Worm (Caenorhabditis elegans): ENCODE measurements around the gene hpo-36.

Gene hpo-36

ce11 chrV:3739302-3739701 lies at the start of gene hpo-36:
Gene hpo-36, minus strand, starts transcription at chrV:3739402.
- TF ChIP-seq ets-7 (tag; optimal IDR thresholded peaks at IDR 0.05): no peak

ce11 chrV:3788538-3788937 lies 49.3 kb upstream of the hpo-36 start:
- TF ChIP-seq F13C5.2 (tag; optimal IDR thresholded peaks at IDR 0.05): no peak
- TF ChIP-seq aly-1 (tag; optimal IDR thresholded peaks at IDR 0.05): no peak
- TF ChIP-seq scrt-1 (GFP tag; IDR thresholded peaks at IDR 0.05): no peak
- no peak for TF ChIP-seq tbx-37 (GFP tag; conservative IDR thresholded peaks at IDR 0.05)
- no peak for TF ChIP-seq tra-4 (tag; optimal IDR thresholded peaks at IDR 0.05)
- no peak for TF ChIP-seq flt-1 (GFP tag; IDR thresholded peaks at IDR 0.05)
- no peak for TF ChIP-seq ets-7 (tag; optimal IDR thresholded peaks at IDR 0.05)
- no peak for TF ChIP-seq hmbx-1 (tag; optimal IDR thresholded peaks at IDR 0.05)
- no peak for TF ChIP-seq hmg-4 (GFP tag; optimal IDR thresholded peaks at IDR 0.05)

ce11 chrV:3784167-3784734 lies 45.0 kb upstream of the hpo-36 start, which contains the start of gene R08F11.1:
Gene R08F11.1, minus strand, starts transcription at chrV:3784217.
- TF ChIP-seq pes-1 (GFP tag; IDR thresholded peaks at IDR 0.05): no peak
- no peak for TF ChIP-seq ama-1 (optimal IDR thresholded peaks at IDR 0.05)
- no peak for TF ChIP-seq aly-1 (tag; optimal IDR thresholded peaks at IDR 0.05)
- no peak for TF ChIP-seq hmbx-1 (tag; optimal IDR thresholded peaks at IDR 0.05)
- no peak for TF ChIP-seq tbx-37 (GFP tag; conservative IDR thresholded peaks at IDR 0.05)
- TF ChIP-seq F13C5.2 (tag; optimal IDR thresholded peaks at IDR 0.05): no peak
- TF ChIP-seq tra-4 (tag; optimal IDR thresholded peaks at IDR 0.05): no peak
- no peak for TF ChIP-seq flt-1 (GFP tag; IDR thresholded peaks at IDR 0.05)
- no peak for TF ChIP-seq tbx-11 (GFP tag; IDR thresholded peaks at IDR 0.05)

ce11 chrV:3776946-3777345 lies 37.7 kb upstream of the hpo-36 start:
- TF ChIP-seq scrt-1 (GFP tag; IDR thresholded peaks at IDR 0.05) (no peak), tbx-11 (GFP tag; IDR thresholded peaks at IDR 0.05) (no peak), ceh-13 (GFP tag; optimal IDR thresholded peaks at IDR 0.05) (no peak), tbx-37 (GFP tag; conservative IDR thresholded peaks at IDR 0.05) (no peak), F13C5.2 (tag; optimal IDR thresholded peaks at IDR 0.05) (no peak), flt-1 (GFP tag; IDR thresholded peaks at IDR 0.05) (no peak), hmg-4 (GFP tag; optimal IDR thresholded peaks at IDR 0.05) (no peak), hnd-1 (tag; optimal IDR thresholded peaks at IDR 0.05) (no peak), hmbx-1 (tag; optimal IDR thresholded peaks at IDR 0.05) (no peak), ceh-36 (tag; optimal IDR thresholded peaks at IDR 0.05) (no peak)

ce11 chrV:3776086-3776589 lies 36.9 kb upstream of the hpo-36 start, which contains the start of gene cysl-3:
Gene cysl-3, minus strand, starts transcription at chrV:3776136.
- TF ChIP-seq scrt-1 (GFP tag; IDR thresholded peaks at IDR 0.05): no peak
- TF ChIP-seq ets-7 (tag; optimal IDR thresholded peaks at IDR 0.05): no peak
- no peak for TF ChIP-seq tbx-37 (GFP tag; conservative IDR thresholded peaks at IDR 0.05)
- TF ChIP-seq F13C5.2 (tag; optimal IDR thresholded peaks at IDR 0.05): no peak
- no peak for TF ChIP-seq ama-1 (optimal IDR thresholded peaks at IDR 0.05)
- no peak for TF ChIP-seq flt-1 (GFP tag; IDR thresholded peaks at IDR 0.05)
- TF ChIP-seq hmg-4 (GFP tag; optimal IDR thresholded peaks at IDR 0.05): no peak
- TF ChIP-seq hnd-1 (tag; optimal IDR thresholded peaks at IDR 0.05): no peak
- no peak for TF ChIP-seq tbx-11 (GFP tag; IDR thresholded peaks at IDR 0.05)
- TF ChIP-seq ceh-13 (GFP tag; optimal IDR thresholded peaks at IDR 0.05): no peak
- TF ChIP-seq B0310.2 (tag; optimal IDR thresholded peaks at IDR 0.05): no peak
- TF ChIP-seq ceh-36 (tag; optimal IDR thresholded peaks at IDR 0.05): no peak
- TF ChIP-seq tra-4 (tag; optimal IDR thresholded peaks at IDR 0.05): no peak
- no peak for TF ChIP-seq aly-1 (tag; optimal IDR thresholded peaks at IDR 0.05)
- no peak for TF ChIP-seq sea-1 (GFP tag; conservative IDR thresholded peaks at IDR 0.05)

ce11 chrV:3774653-3775052 lies 35.5 kb upstream of the hpo-36 start:
- TF ChIP-seq ets-7 (tag; optimal IDR thresholded peaks at IDR 0.05): no peak
- TF ChIP-seq sea-1 (GFP tag; conservative IDR thresholded peaks at IDR 0.05): no peak
- no peak for TF ChIP-seq tbx-37 (GFP tag; conservative IDR thresholded peaks at IDR 0.05)
- TF ChIP-seq ceh-36 (tag; optimal IDR thresholded peaks at IDR 0.05): no peak
- TF ChIP-seq hnd-1 (tag; optimal IDR thresholded peaks at IDR 0.05): no peak
- no peak for TF ChIP-seq hmg-4 (GFP tag; optimal IDR thresholded peaks at IDR 0.05)

- TF ChIP-seq hnd-1 (tag; optimal IDR thresholded peaks at IDR 0.05) (no peak), ets-7 (tag; optimal IDR thresholded peaks at IDR 0.05) (no peak), tra-4 (tag; optimal IDR thresholded peaks at IDR 0.05) (no peak), sea-1 (GFP tag; conservative IDR thresholded peaks at IDR 0.05) (no peak), hmbx-1 (tag; optimal IDR thresholded peaks at IDR 0.05) (no peak), tbx-11 (GFP tag; IDR thresholded peaks at IDR 0.05) (no peak), flt-1 (GFP tag; IDR thresholded peaks at IDR 0.05) (no peak), ceh-13 (GFP tag; optimal IDR thresholded peaks at IDR 0.05) (no peak), scrt-1 (GFP tag; IDR thresholded peaks at IDR 0.05) (no peak), pes-1 (GFP tag; IDR thresholded peaks at IDR 0.05) (no peak), ceh-36 (tag; optimal IDR thresholded peaks at IDR 0.05) (no peak)
These were observed 34.4 kb upstream of the hpo-36 start for ce11 chrV:3773618-3774017.

- TF ChIP-seq tbx-11 (GFP tag; IDR thresholded peaks at IDR 0.05) (no peak), hmg-4 (GFP tag; optimal IDR thresholded peaks at IDR 0.05) (no peak), hnd-1 (tag; optimal IDR thresholded peaks at IDR 0.05) (no peak), ama-1 (optimal IDR thresholded peaks at IDR 0.05) (no peak), flt-1 (GFP tag; IDR thresholded peaks at IDR 0.05) (no peak), aly-1 (tag; optimal IDR thresholded peaks at IDR 0.05) (no peak), tra-4 (tag; optimal IDR thresholded peaks at IDR 0.05) (no peak), ets-7 (tag; optimal IDR thresholded peaks at IDR 0.05) (no peak), pes-1 (GFP tag; IDR thresholded peaks at IDR 0.05) (no peak), ceh-13 (GFP tag; optimal IDR thresholded peaks at IDR 0.05) (no peak), F13C5.2 (tag; optimal IDR thresholded peaks at IDR 0.05) (no peak), sea-1 (GFP tag; conservative IDR thresholded peaks at IDR 0.05) (no peak), hmbx-1 (tag; optimal IDR thresholded peaks at IDR 0.05) (no peak), B0310.2 (tag; optimal IDR thresholded peaks at IDR 0.05) (no peak), tbx-37 (GFP tag; conservative IDR thresholded peaks at IDR 0.05) (no peak), scrt-1 (GFP tag; IDR thresholded peaks at IDR 0.05) (no peak)
These were observed 32.4 kb upstream of the hpo-36 start, which contains the start of the genes R08E5.1 and rips-1 for ce11 chrV:3771437-3772256. Gene R08E5.1, minus strand, starts transcription at chrV:3771518. Gene rips-1, plus strand, starts transcription at chrV:3772021.

Data from whole organism, early embryonic.